Worm (Caenorhabditis elegans) whole organism, young adult: ENCODE measurements around the gene erd-2.2.

Source experiments
- B0019.2 ChIP-seq: fragments of 200-800 bp; sonication (Bioruptor generic); conservative IDR thresholded peaks from 2 replicates; pipeline ENCODE4 v1.3.6; 2022; ENCODE audit warnings: missing genetic modification reagents, missing genetic modification characterization, missing compliant biosample characterization
- B0336.3 ChIP-seq: fragments of 200-800 bp; sonication (Bioruptor generic); IDR thresholded peaks from 2 replicates; pipeline ENCODE4 v1.3.6; 2022; ENCODE audit warnings: missing genetic modification characterization, missing compliant biosample characterization
- C17E4.6 ChIP-seq: fragments of 200-800 bp; sonication (Bioruptor generic); IDR thresholded peaks from 2 replicates; pipeline ENCODE4 v1.3.6; 2022; ENCODE audit warnings: missing genetic modification reagents, missing genetic modification characterization, missing compliant biosample characterization
- D2030.7 ChIP-seq: fragments of 200-800 bp; sonication (Bioruptor generic); IDR thresholded peaks from 2 replicates; pipeline ENCODE4 v1.3.6; 2022; ENCODE audit warnings: missing genetic modification reagents, missing genetic modification characterization, missing compliant biosample characterization
- F10E7.11 ChIP-seq: sonication (generic microtip); optimal IDR thresholded peaks from 2 replicates; lab custom pipeline; 2017; ENCODE audit warnings: mild to moderate bottlenecking, missing genetic modification characterization, moderate library complexity, missing compliant biosample characterization
- F23B12.7 ChIP-seq: sonication (generic microtip); optimal IDR thresholded peaks from 2 replicates; lab custom pipeline; 2017; ENCODE audit warnings: missing genetic modification characterization, mild to moderate bottlenecking, missing compliant biosample characterization, antibody characterized with exemption, moderate library complexity; ENCODE audit not compliant: insufficient read depth
- F37B4.10 ChIP-seq: fragments of 200-800 bp; sonication (Bioruptor generic); IDR thresholded peaks from 2 replicates; pipeline ENCODE4 v1.3.6; 2022; ENCODE audit warnings: missing genetic modification characterization, missing compliant biosample characterization
- F52B5.7 ChIP-seq: sonication (generic microtip); optimal IDR thresholded peaks from 2 replicates; lab custom pipeline; 2016; ENCODE audit warnings: mild to moderate bottlenecking, missing genetic modification characterization, missing compliant biosample characterization
- F55B11.4 ChIP-seq: sonication (generic microtip); optimal IDR thresholded peaks from 2 replicates; lab custom pipeline; 2016; ENCODE audit warnings: missing compliant biosample characterization, missing genetic modification characterization, borderline replicate concordance; ENCODE audit not compliant: insufficient read depth
- F57A8.1 ChIP-seq: fragments of 200-800 bp; sonication (Bioruptor generic); optimal IDR thresholded peaks from 2 replicates; lab custom pipeline; 2018; ENCODE audit warnings: mild to moderate bottlenecking, missing genetic modification characterization, moderate library complexity, missing compliant biosample characterization
- Y53F4B.3 ChIP-seq: fragments of 200-800 bp; sonication (Bioruptor generic); IDR thresholded peaks from 2 replicates; pipeline ENCODE4 v1.3.6; 2022; ENCODE audit warnings: missing genetic modification reagents, missing genetic modification characterization, missing compliant biosample characterization
- Y53G8AR.9 ChIP-seq: fragments of 200-800 bp; sonication (Bioruptor generic); conservative IDR thresholded peaks from 2 replicates; pipeline ENCODE4 v1.3.6; 2022; ENCODE audit warnings: missing genetic modification reagents, missing genetic modification characterization, missing compliant biosample characterization
- Y56A3A.18 ChIP-seq: fragments of 200-800 bp; sonication (Bioruptor generic); IDR thresholded peaks from 2 replicates; pipeline ENCODE4 v1.3.6; 2022; ENCODE audit warnings: missing genetic modification reagents, missing genetic modification characterization, missing compliant biosample characterization
- Y79H2A.3 ChIP-seq: fragments of 200-800 bp; sonication (Bioruptor generic); conservative IDR thresholded peaks from 2 replicates; pipeline ENCODE4 v1.3.6; 2022; ENCODE audit warnings: missing genetic modification reagents, missing genetic modification characterization, missing compliant biosample characterization
- ama-1 ChIP-seq, 3 experiments: fragments of 150-350 bp in 1 of 3; sonication (generic microtip) in 2 of 3; optimal IDR thresholded peaks; 2 replicates each; lab custom pipeline; 2014 to 2018; ENCODE audit warnings: missing biosample characterization in 2 of 3, missing genetic modification characterization in 2 of 3, missing genetic modification reagents in 2 of 3
- atf-7 ChIP-seq: sonication (generic microtip); optimal IDR thresholded peaks from 2 replicates; lab custom pipeline; 2017; ENCODE audit warnings: mild to moderate bottlenecking, missing genetic modification characterization, missing compliant biosample characterization
- ceh-27 ChIP-seq: fragments of 200-800 bp; sonication (Bioruptor generic); optimal IDR thresholded peaks from 2 replicates; lab custom pipeline; 2018; ENCODE audit warnings: mild to moderate bottlenecking, missing genetic modification characterization, moderate library complexity, missing compliant biosample characterization
- ceh-40 ChIP-seq: fragments of 200-800 bp; sonication (Bioruptor generic); IDR thresholded peaks from 2 replicates; pipeline ENCODE4 v1.3.6; 2022; ENCODE audit warnings: missing genetic modification characterization, missing compliant biosample characterization
- ceh-58 ChIP-seq: fragments of 200-800 bp; sonication (Bioruptor generic); IDR thresholded peaks from 2 replicates; pipeline ENCODE4 v1.3.6; 2022; ENCODE audit warnings: missing genetic modification characterization, missing compliant biosample characterization
- ceh-79 ChIP-seq: sonication (generic microtip); optimal IDR thresholded peaks from 2 replicates; lab custom pipeline; 2017; ENCODE audit warnings: mild to moderate bottlenecking, missing genetic modification characterization, missing compliant biosample characterization
- dox-1 ChIP-seq: fragments of 200-800 bp; sonication (Bioruptor generic); IDR thresholded peaks from 2 replicates; pipeline ENCODE4 v1.3.6; 2022; ENCODE audit warnings: missing genetic modification reagents, missing genetic modification characterization, missing compliant biosample characterization
- egl-18 ChIP-seq: fragments of 200-800 bp; sonication (Bioruptor generic); IDR thresholded peaks from 2 replicates; pipeline ENCODE4 v1.3.6; 2022; ENCODE audit warnings: missing genetic modification reagents, missing genetic modification characterization, missing compliant biosample characterization
- egl-44 ChIP-seq: fragments of 200-800 bp; sonication (Bioruptor generic); IDR thresholded peaks from 2 replicates; pipeline ENCODE4 v1.3.6; 2022; ENCODE audit warnings: missing genetic modification reagents, missing genetic modification characterization, missing compliant biosample characterization
- him-1 ChIP-seq: sonication (generic microtip); optimal IDR thresholded peaks from 2 replicates; lab custom pipeline; 2016; ENCODE audit warnings: missing genotype, missing genetic modification reagents, missing genetic modification characterization, missing compliant biosample characterization
- hlh-26 ChIP-seq: fragments of 200-800 bp; sonication (Bioruptor generic); conservative IDR thresholded peaks from 2 replicates; pipeline ENCODE4 v1.3.6; 2022; ENCODE audit warnings: missing genetic modification reagents, missing genetic modification characterization, missing compliant biosample characterization
- hmg-1.2 ChIP-seq: fragments of 200-800 bp; sonication (Bioruptor generic); IDR thresholded peaks from 2 replicates; pipeline ENCODE4 v1.3.6; 2022; ENCODE audit warnings: missing genetic modification reagents, missing genetic modification characterization, missing compliant biosample characterization
- hrde-1 ChIP-seq: sonication (generic microtip); optimal IDR thresholded peaks from 2 replicates; lab custom pipeline; 2016; ENCODE audit warnings: missing genetic modification characterization, mild to moderate bottlenecking, missing compliant biosample characterization, moderate library complexity, missing genotype, missing genetic modification reagents, borderline replicate concordance
- lin-26 ChIP-seq: fragments of 200-800 bp; sonication (Bioruptor generic); IDR thresholded peaks from 2 replicates; pipeline ENCODE4 v1.3.6; 2022; ENCODE audit warnings: missing genetic modification reagents, missing genetic modification characterization, missing compliant biosample characterization
- lin-35 ChIP-seq, 3 experiments: fragments of 150-350 bp in 2 of 3; sonication (generic microtip) in 1 of 3; optimal IDR thresholded peaks; 2 replicates each; lab custom pipeline; 2014 to 2018; ENCODE audit warnings: missing biosample characterization in 3 of 3, missing genetic modification characterization in 3 of 3, missing genetic modification reagents in 3 of 3
- lin-54 ChIP-seq: fragments of 200-800 bp; sonication (Bioruptor generic); optimal IDR thresholded peaks from 2 replicates; lab custom pipeline; 2018; ENCODE audit warnings: mild to moderate bottlenecking, missing genetic modification characterization, missing compliant biosample characterization
- madf-10 ChIP-seq: sonication (generic microtip); optimal IDR thresholded peaks from 2 replicates; lab custom pipeline; 2016; ENCODE audit warnings: mild to moderate bottlenecking, missing genetic modification characterization, missing compliant biosample characterization
- madf-3 ChIP-seq: fragments of 200-800 bp; sonication (Bioruptor generic); IDR thresholded peaks from 2 replicates; pipeline ENCODE4 v1.3.6; 2022; ENCODE audit warnings: missing genetic modification reagents, missing genetic modification characterization, missing compliant biosample characterization
- mxl-1 ChIP-seq: sonication (generic microtip); optimal IDR thresholded peaks from 2 replicates; lab custom pipeline; 2016; ENCODE audit warnings: missing genetic modification characterization, missing compliant biosample characterization
- nhr-80 ChIP-seq: sonication (generic microtip); optimal IDR thresholded peaks from 2 replicates; lab custom pipeline; 2016; ENCODE audit warnings: missing genetic modification characterization, missing compliant biosample characterization
- pha-4 ChIP-seq: fragments of 150-350 bp; sonication (generic microtip); optimal IDR thresholded peaks from 2 replicates; lab custom pipeline; 2014; ENCODE audit warnings: missing biosample characterization, missing genetic modification reagents, missing genetic modification characterization
- rec-8 ChIP-seq, 2 experiments: sonication (generic microtip); optimal IDR thresholded peaks; 2 replicates each; lab custom pipeline; 2016; ENCODE audit warnings: mild to moderate bottlenecking in 2 of 2, missing genetic modification characterization in 2 of 2, missing genetic modification reagents in 2 of 2, missing genotype in 2 of 2, missing biosample characterization in 1 of 2, missing compliant biosample characterization in 1 of 2, moderate library complexity in 1 of 2
- sdz-38 ChIP-seq: sonication (generic microtip); optimal IDR thresholded peaks from 2 replicates; lab custom pipeline; 2016; ENCODE audit warnings: missing genotype, missing genetic modification characterization, missing compliant biosample characterization
- snpc-3.4 ChIP-seq: sonication (generic microtip); optimal IDR thresholded peaks from 2 replicates; lab custom pipeline; 2017; ENCODE audit warnings: missing genetic modification characterization, mild to moderate bottlenecking, missing compliant biosample characterization, antibody characterized with exemption, moderate library complexity, missing genotype, missing genetic modification reagents
- tbp1 ChIP-seq: fragments of 200-800 bp; sonication (Bioruptor generic); optimal IDR thresholded peaks from 2 replicates; lab custom pipeline; 2018; ENCODE audit warnings: mild to moderate bottlenecking, missing genetic modification characterization, missing compliant biosample characterization
- tbx-9 ChIP-seq: sonication (generic microtip); optimal IDR thresholded peaks from 2 replicates; lab custom pipeline; 2016; ENCODE audit warnings: borderline replicate concordance, missing genetic modification characterization, inconsistent platforms, missing compliant biosample characterization
- unc-130 ChIP-seq: sonication (generic microtip); optimal IDR thresholded peaks from 2 replicates; lab custom pipeline; 2016; ENCODE audit warnings: missing genetic modification reagents, missing genetic modification characterization, missing compliant biosample characterization
- xnd-1 ChIP-seq: sonication (generic microtip); optimal IDR thresholded peaks from 2 replicates; lab custom pipeline; 2016; ENCODE audit warnings: missing genotype, missing genetic modification reagents, missing genetic modification characterization, missing compliant biosample characterization
- zim-3 ChIP-seq: sonication (generic microtip); optimal IDR thresholded peaks from 2 replicates; lab custom pipeline; 2017; ENCODE audit warnings: mild to moderate bottlenecking, missing genetic modification characterization, moderate library complexity, missing compliant biosample characterization
- ztf-26 ChIP-seq: sonication (generic microtip); optimal IDR thresholded peaks from 2 replicates; lab custom pipeline; 2017; ENCODE audit warnings: missing genetic modification characterization, missing compliant biosample characterization
- ztf-28 ChIP-seq: fragments of 200-800 bp; sonication (Bioruptor generic); IDR thresholded peaks from 2 replicates; pipeline ENCODE4 v1.3.6; 2022; ENCODE audit warnings: missing genetic modification reagents, missing genetic modification characterization, missing compliant biosample characterization
- ztf-3 ChIP-seq: fragments of 200-800 bp; sonication (Bioruptor generic); optimal IDR thresholded peaks from 2 replicates; lab custom pipeline; 2018; ENCODE audit warnings: mild to moderate bottlenecking, missing genetic modification characterization, missing compliant biosample characterization

erd-2.2 gene

ce11 chrIII:5953041-5953912 is 46.4 kb downstream of the erd-2.2 start:
- TF ChIP-seq hlh-26 (GFP tag; lab: Robert Waterston, UW): no peak
- TF ChIP-seq lin-35 (GFP tag; optimal IDR thresholded peaks at IDR 0.05; lab: Kevin White, UChicago): peak in 1 of 3 experiments; percentile 52
- TF ChIP-seq F52B5.7 (tag; lab: Kevin White, UChicago): no peak
- 0 out of 2 replicates have a peak, but pooled peaks have one; percentile 30 for TF ChIP-seq madf-3 (GFP tag; lab: Robert Waterston, UW)
- 0 out of 2 replicates have a peak, but pooled peaks have one; percentile 3 for TF ChIP-seq egl-18 (GFP tag; lab: Robert Waterston, UW)
- TF ChIP-seq B0019.2 (GFP tag; lab: Robert Waterston, UW): no peak
- peak; percentile 33 for TF ChIP-seq lin-54 (GFP tag; lab: Kevin White, UChicago)
- peak; percentile 66 for TF ChIP-seq B0336.3 (GFP tag; lab: Robert Waterston, UW)
- TF ChIP-seq ceh-79: no peak
- TF ChIP-seq dox-1 (GFP tag; lab: Robert Waterston, UW): peak; percentile 35; the same call in 1 of the 2 replicates
- TF ChIP-seq F57A8.1 (GFP tag; lab: Kevin White, UChicago): no peak
- TF ChIP-seq ceh-40 (GFP tag; lab: Robert Waterston, UW): no peak
- TF ChIP-seq mxl-1: no peak
- peak; percentile 63 for TF ChIP-seq Y53G8AR.9
- no peak for TF ChIP-seq tbp1 (GFP tag; lab: Kevin White, UChicago)
- TF ChIP-seq F37B4.10 (GFP tag; lab: Robert Waterston, UW): no peak
- TF ChIP-seq ama-1 (optimal IDR thresholded peaks at IDR 0.05; lab: Kevin White, UChicago): peak; percentile 2
- peak in 1 of 2 experiments; percentile 70 for TF ChIP-seq ama-1 (GFP tag; optimal IDR thresholded peaks at IDR 0.05; lab: Kevin White, UChicago)
- no peak for TF ChIP-seq egl-44 (GFP tag; lab: Robert Waterston, UW)
- peak; percentile 21 for TF ChIP-seq F10E7.11 (tag; lab: Kevin White, UChicago)
- TF ChIP-seq ceh-27 (GFP tag; lab: Kevin White, UChicago): no peak
- 0 out of 2 replicates have a peak, but pooled peaks have one; percentile 49 for TF ChIP-seq Y79H2A.3
- TF ChIP-seq ztf-3 (GFP tag; lab: Kevin White, UChicago): no peak
- TF ChIP-seq madf-10 (tag; lab: Kevin White, UChicago): peak; percentile 2
- TF ChIP-seq atf-7 (tag; lab: Kevin White, UChicago): no peak
- TF ChIP-seq F23B12.7 (tag; lab: Kevin White, UChicago): no peak
- 0 out of 2 replicates have a peak, but pooled peaks have one; percentile 74 for TF ChIP-seq Y56A3A.18 (GFP tag; lab: Robert Waterston, UW)
- no peak for TF ChIP-seq tbx-9 (tag; lab: Kevin White, UChicago)
- peak; percentile 38; the same call in 1 of the 2 replicates for TF ChIP-seq lin-26
- no peak for TF ChIP-seq nhr-80
- TF ChIP-seq pha-4 (tag; lab: Kevin White, UChicago): no peak
- TF ChIP-seq snpc-3.4 (tag; lab: Kevin White, UChicago): no peak
- no peak for TF ChIP-seq ztf-26
- no peak for TF ChIP-seq F55B11.4 (tag; lab: Kevin White, UChicago)
- TF ChIP-seq hrde-1 (tag; lab: Kevin White, UChicago): peak; percentile 88
- no peak for TF ChIP-seq hmg-1.2
- no peak for TF ChIP-seq zim-3 (tag; lab: Kevin White, UChicago)
- TF ChIP-seq unc-130: no peak
- TF ChIP-seq D2030.7 (GFP tag; lab: Robert Waterston, UW): no peak
- 0 out of 2 replicates have a peak, but pooled peaks have one; percentile 62 for TF ChIP-seq ceh-58 (GFP tag; lab: Robert Waterston, UW)
- peak; percentile 76 for TF ChIP-seq him-1 (tag; lab: Kevin White, UChicago)
- TF ChIP-seq C17E4.6 (GFP tag; lab: Robert Waterston, UW): no peak
- TF ChIP-seq rec-8 (tag; optimal IDR thresholded peaks at IDR 0.05; lab: Kevin White, UChicago): peak; percentile 7 to 29
- no peak for TF ChIP-seq xnd-1
- no peak for TF ChIP-seq ztf-28
- TF ChIP-seq Y53F4B.3 (GFP tag; lab: Robert Waterston, UW): no peak
- no peak for TF ChIP-seq sdz-38
